Worm (Caenorhabditis elegans) whole organism, mixed stage, embryonic: Measurements from ENCODE around the gene math-4.

Experiments
- ceh-83 ChIP-seq: fragments of 200-800 bp; sonication (Bioruptor generic); optimal IDR thresholded peaks from 2 replicates; lab custom pipeline; 2018; ENCODE audit warnings: mild to moderate bottlenecking, missing genetic modification characterization, missing compliant biosample characterization
- sptf-1 ChIP-seq: sonication (generic microtip); optimal IDR thresholded peaks from 2 replicates; lab custom pipeline; 2017; ENCODE audit warnings: mild to moderate bottlenecking, missing genetic modification characterization, moderate library complexity, missing compliant biosample characterization

- TF ChIP-seq sptf-1 (no peak), ceh-83 (no peak)
Measured at ce11 chrII:1742535-1742934, 39.8 kb downstream of the math-4 start, which contains the start of gene F36H5.12.
